Fruit fly (Drosophila melanogaster): ENCODE data around the gene Andorra.

The Andorra gene

dm6 chrX:18129297-18129696 is 50.0 kb downstream of the Andorra start:
- no peak for TF ChIP-seq Snoo (tag; optimal IDR thresholded peaks at IDR 0.05)
- TF ChIP-seq Pif1B (GFP tag; optimal IDR thresholded peaks at IDR 0.05), result no peak
- TF ChIP-seq CG17806 (tag; optimal IDR thresholded peaks at IDR 0.05), result no peak
- no peak for TF ChIP-seq D1 (tag; optimal IDR thresholded peaks at IDR 0.05)
- no peak for TF ChIP-seq Ets98B (GFP tag; IDR thresholded peaks at IDR 0.05)
- no peak for TF ChIP-seq CG13204 (GFP tag; optimal IDR thresholded peaks at IDR 0.05)
- no peak for TF ChIP-seq CG10348 (GFP tag; IDR thresholded peaks at IDR 0.05)
- TF ChIP-seq CG15710 (tag; optimal IDR thresholded peaks at IDR 0.05), result no peak
- no peak for TF ChIP-seq CG14655 (GFP tag; optimal IDR thresholded peaks at IDR 0.05)
- no peak for TF ChIP-seq Pif1A (GFP tag; optimal IDR thresholded peaks at IDR 0.05)
- TF ChIP-seq CG8301 (tag; optimal IDR thresholded peaks at IDR 0.05), result no peak
- no peak for TF ChIP-seq CG32121 (GFP tag; IDR thresholded peaks at IDR 0.05)
